Fruit fly (Drosophila melanogaster) whole organism, prepupa: ENCODE data around the gene Cpr64Ad.

Source experiments
- CG10669 ChIP-seq: fragments of 200-800 bp; sonication (Bioruptor generic); optimal IDR thresholded peaks from 3 replicates; lab custom pipeline; 2018; ENCODE audit warnings: missing biosample characterization, mild to moderate bottlenecking, missing genetic modification characterization, moderate library complexity
- CG31627 ChIP-seq: fragments of 200-800 bp; sonication (Bioruptor generic); optimal IDR thresholded peaks from 3 replicates; lab custom pipeline; 2016; ENCODE audit warnings: missing biosample characterization, missing genetic modification characterization
- CG34406 ChIP-seq: fragments of 200-800 bp; sonication (Bioruptor generic); optimal IDR thresholded peaks from 3 replicates; lab custom pipeline; 2016; ENCODE audit warnings: missing biosample characterization, missing genetic modification characterization
- CG8319 ChIP-seq: fragments of 200-800 bp; sonication (Bioruptor generic); optimal IDR thresholded peaks from 3 replicates; lab custom pipeline; 2016; ENCODE audit warnings: missing biosample characterization, missing genetic modification characterization
- Eip78C ChIP-seq: fragments of 200-800 bp; sonication (Bioruptor generic); peaks from one replicate; lab custom pipeline; 2016; ENCODE audit warnings: missing biosample characterization, missing genetic modification characterization
- Ets96B ChIP-seq: fragments of 200-800 bp; optimal IDR thresholded peaks from 2 replicates; lab custom pipeline; 2019; ENCODE audit warnings: missing biosample characterization, mild to moderate bottlenecking, missing genetic modification characterization, moderate library complexity
- Gug ChIP-seq: fragments of 200-800 bp; sonication (Bioruptor generic); IDR thresholded peaks from 2 replicates; pipeline ENCODE4 v1.3.6; 2022; ENCODE audit warnings: missing biosample characterization, missing genetic modification characterization
- OdsH ChIP-seq: fragments of 200-800 bp; sonication (Bioruptor generic); optimal IDR thresholded peaks from 3 replicates; lab custom pipeline; 2016; ENCODE audit warnings: missing biosample characterization, missing genetic modification characterization
- Smox ChIP-seq: fragments of 200-800 bp; sonication (Bioruptor generic); optimal IDR thresholded peaks from 3 replicates; lab custom pipeline; 2016; ENCODE audit warnings: missing biosample characterization, missing genetic modification characterization

dm6 chr3L:4211440-4211839, 3.7 kb upstream of the Cpr64Ad start, which contains the start of gene Cpr64Ab:
- TF ChIP-seq OdsH (GFP tag; lab: Kevin White, UChicago) (no peak), Eip78C (GFP tag; lab: Kevin White, UChicago) (no peak), CG34406 (GFP tag; lab: Kevin White, UChicago) (no peak), CG8319 (GFP tag; lab: Kevin White, UChicago) (no peak), CG31627 (GFP tag; lab: Kevin White, UChicago) (no peak), Gug (no peak), Ets96B (tag; lab: Kevin White, UChicago) (no peak), CG10669 (GFP tag; lab: Kevin White, UChicago) (no peak), Smox (no peak)
